4 worm cellular contexts compared by ENCODE assay signal in genomic region chrIV:9191183-9191582, ce11.
TF ChIP-seq lines count a peak whose summit lies in the region.

No protein-coding gene starts in this region.

TF ChIP-seq in whole organism, L2 larva, 48 proteins besides CTCF, POLR2A, EP300 and RAD21 (continues in another document):
- TF ChIP-seq aly-2 (tag; optimal IDR thresholded peaks at IDR 0.05; lab: Kevin White, UChicago), result no peak
- no peak for TF ChIP-seq nhr-6 (tag; optimal IDR thresholded peaks at IDR 0.05; lab: Kevin White, UChicago)
- no peak for TF ChIP-seq dmd-4 (tag; optimal IDR thresholded peaks at IDR 0.05; lab: Kevin White, UChicago)
- TF ChIP-seq mdl-1 (tag; optimal IDR thresholded peaks at IDR 0.05; lab: Kevin White, UChicago), result no peak
- TF ChIP-seq alr-1 (tag; optimal IDR thresholded peaks at IDR 0.05; lab: Kevin White, UChicago), result no peak
- TF ChIP-seq Y55F3AM.14 (GFP tag; optimal IDR thresholded peaks at IDR 0.05; lab: Kevin White, UChicago), result peak; percentile 42
- TF ChIP-seq R02D3.7 (tag; optimal IDR thresholded peaks at IDR 0.05; lab: Kevin White, UChicago), result no peak
- TF ChIP-seq mbf-1 (tag; optimal IDR thresholded peaks at IDR 0.05; lab: Kevin White, UChicago), result no peak
- TF ChIP-seq F13H6.1 (tag; optimal IDR thresholded peaks at IDR 0.05; lab: Kevin White, UChicago), result peak; percentile 60
- no peak for TF ChIP-seq blmp-1 (tag; optimal IDR thresholded peaks at IDR 0.05; lab: Kevin White, UChicago; ENCODE audit: insufficient read depth)
- no peak for TF ChIP-seq nhr-237 (tag; optimal IDR thresholded peaks at IDR 0.05; lab: Kevin White, UChicago)
- TF ChIP-seq lin-13 (GFP tag; optimal IDR thresholded peaks at IDR 0.05; lab: Kevin White, UChicago), result peak; percentile 25
- no peak for TF ChIP-seq ama-1 (optimal IDR thresholded peaks at IDR 0.05; lab: Kevin White, UChicago)
- no peak for TF ChIP-seq mab-5 (tag; optimal IDR thresholded peaks at IDR 0.05; lab: Kevin White, UChicago)
- TF ChIP-seq sma-3 (GFP tag; optimal IDR thresholded peaks at IDR 0.05; lab: Kevin White, UChicago), result peak; percentile 48
- no peak for TF ChIP-seq skn-1 (tag; optimal IDR thresholded peaks at IDR 0.05; lab: Kevin White, UChicago)
- TF ChIP-seq ZK546.5 (tag; optimal IDR thresholded peaks at IDR 0.05; lab: Kevin White, UChicago), result no peak
- peak; percentile 15 for TF ChIP-seq nhr-77 (tag; optimal IDR thresholded peaks at IDR 0.05; lab: Kevin White, UChicago)
- TF ChIP-seq unc-62 (GFP tag; optimal IDR thresholded peaks at IDR 0.05; lab: Kevin White, UChicago), result no peak
- TF ChIP-seq zag-1 (tag; optimal IDR thresholded peaks at IDR 0.05; lab: Kevin White, UChicago), result peak; percentile 48
- TF ChIP-seq ztf-11 (tag; optimal IDR thresholded peaks at IDR 0.05; lab: Kevin White, UChicago), result no peak
- TF ChIP-seq ztf-1 (GFP tag; conservative IDR thresholded peaks at IDR 0.05; lab: Robert Waterston, UW), result no peak
- peak; percentile 53 for TF ChIP-seq nhr-21 (tag; optimal IDR thresholded peaks at IDR 0.05; lab: Kevin White, UChicago)
- TF ChIP-seq elt-3 (tag; optimal IDR thresholded peaks at IDR 0.05; lab: Kevin White, UChicago), result no peak

TF ChIP-seq in whole organism, L4 larva, 104 proteins besides CTCF, POLR2A, EP300 and RAD21 (continues in another document):
- TF ChIP-seq nhr-28 (tag; optimal IDR thresholded peaks at IDR 0.05; lab: Kevin White, UChicago), result peak; percentile 59
- peak; percentile 50 for TF ChIP-seq dpl-1 (GFP tag; optimal IDR thresholded peaks at IDR 0.05; lab: Kevin White, UChicago)
- TF ChIP-seq gei-8 (GFP tag; optimal IDR thresholded peaks at IDR 0.05; lab: Kevin White, UChicago), result peak; percentile 72
- TF ChIP-seq dmd-9 (GFP tag; IDR thresholded peaks at IDR 0.05; lab: Robert Waterston, UW), result peak; percentile 70; the same call in 1 of the 2 replicates
- peak; percentile 56; the same call in 1 of the 2 replicates for TF ChIP-seq Y48G9A.11 (GFP tag; IDR thresholded peaks at IDR 0.05; lab: Robert Waterston, UW)
- peak; percentile 81 for TF ChIP-seq arid-1 (GFP tag; conservative IDR thresholded peaks at IDR 0.05; lab: Robert Waterston, UW)
- TF ChIP-seq pha-4 (GFP tag; IDR thresholded peaks at IDR 0.05; lab: Robert Waterston, UW), result peak; percentile 81
- no peak for TF ChIP-seq pha-4 (tag; optimal IDR thresholded peaks at IDR 0.05; lab: Kevin White, UChicago)
- peak; percentile 70 for TF ChIP-seq madf-9 (GFP tag; conservative IDR thresholded peaks at IDR 0.05; lab: Robert Waterston, UW)
- TF ChIP-seq vab-7 (GFP tag; IDR thresholded peaks at IDR 0.05; lab: Robert Waterston, UW), result peak; percentile 89
- peak; percentile 83 for TF ChIP-seq Y105C5A.15 (GFP tag; IDR thresholded peaks at IDR 0.05; lab: Robert Waterston, UW)
- TF ChIP-seq zip-2 (tag; optimal IDR thresholded peaks at IDR 0.05; lab: Kevin White, UChicago), result peak; percentile 44
- peak; percentile 54; the same call in 1 of the 2 replicates for TF ChIP-seq zfp-3 (GFP tag; conservative IDR thresholded peaks at IDR 0.05; lab: Robert Waterston, UW)
- TF ChIP-seq sdz-12 (GFP tag; optimal IDR thresholded peaks at IDR 0.05; lab: Kevin White, UChicago), result no peak
- peak; percentile 58 for TF ChIP-seq rbr-2 (tag; optimal IDR thresholded peaks at IDR 0.05; lab: Kevin White, UChicago)
- no peak for TF ChIP-seq nhr-42 (GFP tag; IDR thresholded peaks at IDR 0.05; lab: Robert Waterston, UW)
- TF ChIP-seq zip-11 (GFP tag; IDR thresholded peaks at IDR 0.05; lab: Robert Waterston, UW), result peak; percentile 81; the same call in 1 of the 2 replicates
- peak; percentile 79 for TF ChIP-seq T20F7.1 (GFP tag; optimal IDR thresholded peaks at IDR 0.05; lab: Kevin White, UChicago)
- TF ChIP-seq lin-39 (tag; optimal IDR thresholded peaks at IDR 0.05; lab: Kevin White, UChicago), result no peak
- peak; percentile 30 for TF ChIP-seq Y5F2A.4 (GFP tag; optimal IDR thresholded peaks at IDR 0.05; lab: Kevin White, UChicago)
- TF ChIP-seq ZK546.5 (tag; optimal IDR thresholded peaks at IDR 0.05; lab: Kevin White, UChicago), result no peak
- no peak for TF ChIP-seq dve-1 (tag; optimal IDR thresholded peaks at IDR 0.05; lab: Kevin White, UChicago; ENCODE audit: insufficient read depth)
- 0 out of 2 replicates have a peak, but pooled peaks have one; percentile 51 for TF ChIP-seq daf-8 (GFP tag; IDR thresholded peaks at IDR 0.05; lab: Robert Waterston, UW)

TF ChIP-seq in whole organism, late embryonic, 69 proteins besides CTCF, POLR2A, EP300 and RAD21 (continues in another document):
- no peak for TF ChIP-seq pax-1 (tag; optimal IDR thresholded peaks at IDR 0.05; lab: Kevin White, UChicago)
- TF ChIP-seq ceh-31 (tag; optimal IDR thresholded peaks at IDR 0.05; lab: Kevin White, UChicago), result peak; percentile 87
- TF ChIP-seq fax-1 (tag; optimal IDR thresholded peaks at IDR 0.05; lab: Kevin White, UChicago), result peak; percentile 85
- TF ChIP-seq sox-2 (GFP tag; IDR thresholded peaks at IDR 0.05; lab: Robert Waterston, UW), result peak; percentile 72
- TF ChIP-seq ceh-45 (GFP tag; IDR thresholded peaks at IDR 0.05; lab: Robert Waterston, UW), result peak; percentile 88
- TF ChIP-seq pag-3 (tag; optimal IDR thresholded peaks at IDR 0.05; lab: Kevin White, UChicago; ENCODE audit: borderline replicate concordance), result peak; percentile 56
- peak; percentile 90 for TF ChIP-seq Y22D7AL.16 (tag; optimal IDR thresholded peaks at IDR 0.05; lab: Kevin White, UChicago)
- TF ChIP-seq hlh-6 (tag; optimal IDR thresholded peaks at IDR 0.05; lab: Kevin White, UChicago), result peak; percentile 95
- peak; percentile 91 for TF ChIP-seq fkh-6 (tag; optimal IDR thresholded peaks at IDR 0.05; lab: Kevin White, UChicago)
- peak; percentile 94 for TF ChIP-seq ttx-3 (tag; optimal IDR thresholded peaks at IDR 0.05; lab: Kevin White, UChicago)
- peak; percentile 94 for TF ChIP-seq che-1 (tag; optimal IDR thresholded peaks at IDR 0.05; lab: Kevin White, UChicago)
- TF ChIP-seq ztf-16 (tag; optimal IDR thresholded peaks at IDR 0.05; lab: Kevin White, UChicago), result peak; percentile 94
- peak; percentile 61 for TF ChIP-seq nfya-1 (tag; optimal IDR thresholded peaks at IDR 0.05; lab: Kevin White, UChicago)
- TF ChIP-seq hlh-15 (tag; optimal IDR thresholded peaks at IDR 0.05; lab: Kevin White, UChicago), result peak; percentile 86
- TF ChIP-seq eyg-1 (tag; optimal IDR thresholded peaks at IDR 0.05; lab: Kevin White, UChicago), result peak; percentile 92
- TF ChIP-seq tbx-7 (tag; optimal IDR thresholded peaks at IDR 0.05; lab: Kevin White, UChicago), result peak; percentile 60
- TF ChIP-seq unc-42 (tag; optimal IDR thresholded peaks at IDR 0.05; lab: Kevin White, UChicago), result peak; percentile 48
- TF ChIP-seq nhr-11 (tag; optimal IDR thresholded peaks at IDR 0.05; lab: Kevin White, UChicago), result no peak
- peak; percentile 96 for TF ChIP-seq ceh-6 (GFP tag; optimal IDR thresholded peaks at IDR 0.05; lab: Kevin White, UChicago)
- TF ChIP-seq ama-1 (optimal IDR thresholded peaks at IDR 0.05; lab: Kevin White, UChicago), result no peak
- TF ChIP-seq ahr-1 (tag; optimal IDR thresholded peaks at IDR 0.05; lab: Kevin White, UChicago), result peak; percentile 72
- peak; percentile 78 for TF ChIP-seq ceh-14 (tag; optimal IDR thresholded peaks at IDR 0.05; lab: Kevin White, UChicago)
- TF ChIP-seq unc-3 (GFP tag; conservative IDR thresholded peaks at IDR 0.05; lab: Robert Waterston, UW), result peak; percentile 77
- peak; percentile 89 for TF ChIP-seq unc-3 (tag; optimal IDR thresholded peaks at IDR 0.05; lab: Kevin White, UChicago)
- TF ChIP-seq elt-4 (tag; optimal IDR thresholded peaks at IDR 0.05; lab: Kevin White, UChicago), result no peak
- peak; percentile 79 for TF ChIP-seq dve-1 (tag; optimal IDR thresholded peaks at IDR 0.05; lab: Kevin White, UChicago)

TF ChIP-seq in whole organism, mixed stage, embryonic, 35 proteins besides CTCF, POLR2A, EP300 and RAD21 (continues in another document):
- TF ChIP-seq zip-8 (tag; optimal IDR thresholded peaks at IDR 0.05; lab: Kevin White, UChicago) (no peak), ham-2 (GFP tag; optimal IDR thresholded peaks at IDR 0.05; lab: Kevin White, UChicago) (peak; percentile 91), sptf-1 (tag; optimal IDR thresholded peaks at IDR 0.05; lab: Kevin White, UChicago) (peak; percentile 97), nhr-76 (tag; optimal IDR thresholded peaks at IDR 0.05; lab: Kevin White, UChicago) (no peak), unc-62 (GFP tag; optimal IDR thresholded peaks at IDR 0.05; lab: Kevin White, UChicago) (peak; percentile 75), drap-1 (GFP tag; optimal IDR thresholded peaks at IDR 0.05; lab: Kevin White, UChicago) (peak; percentile 97), ceh-83 (GFP tag; optimal IDR thresholded peaks at IDR 0.05; lab: Kevin White, UChicago) (peak; percentile 95), pha-4 (tag; optimal IDR thresholded peaks at IDR 0.05; lab: Kevin White, UChicago) (peak; percentile 86), M03D4.4 (tag; optimal IDR thresholded peaks at IDR 0.05; lab: Kevin White, UChicago) (peak; percentile 96), ceh-43 (GFP tag; optimal IDR thresholded peaks at IDR 0.05; lab: Kevin White, UChicago) (peak; percentile 93), cnd-1 (tag; optimal IDR thresholded peaks at IDR 0.05; lab: Kevin White, UChicago) (peak; percentile 96), tbx-8 (GFP tag; optimal IDR thresholded peaks at IDR 0.05; lab: Kevin White, UChicago) (peak; percentile 81), mls-2 (tag; optimal IDR thresholded peaks at IDR 0.05; lab: Kevin White, UChicago) (peak; percentile 97), ztf-11 (tag; optimal IDR thresholded peaks at IDR 0.05; lab: Kevin White, UChicago) (peak; percentile 33), snpc-4 (tag; optimal IDR thresholded peaks at IDR 0.05; lab: Kevin White, UChicago) (no peak), unc-120 (tag; optimal IDR thresholded peaks at IDR 0.05; lab: Kevin White, UChicago; ENCODE audit: poor library complexity, severe bottlenecking) (peak; percentile 92), lin-13 (tag; optimal IDR thresholded peaks at IDR 0.05; lab: Kevin White, UChicago) (peak; percentile 69), nhr-28 (tag; optimal IDR thresholded peaks at IDR 0.05; lab: Kevin White, UChicago) (peak; percentile 22), lsy-2 (tag; optimal IDR thresholded peaks at IDR 0.05; lab: Kevin White, UChicago) (peak; percentile 54), hlh-1 (tag; optimal IDR thresholded peaks at IDR 0.05; lab: Kevin White, UChicago) (peak; percentile 65), nhr-2 (tag; optimal IDR thresholded peaks at IDR 0.05; lab: Kevin White, UChicago) (no peak), blmp-1 (tag; optimal IDR thresholded peaks at IDR 0.05; lab: Kevin White, UChicago) (no peak), mep-1 (tag; optimal IDR thresholded peaks at IDR 0.05; lab: Kevin White, UChicago) (peak; percentile 77), elt-1 (tag; optimal IDR thresholded peaks at IDR 0.05; lab: Kevin White, UChicago; ENCODE audit: borderline replicate concordance, insufficient read depth) (no peak), nhr-12 (tag; optimal IDR thresholded peaks at IDR 0.05; lab: Kevin White, UChicago) (peak; percentile 29), unc-39 (tag; optimal IDR thresholded peaks at IDR 0.05; lab: Kevin White, UChicago) (peak; percentile 81), elt-3 (tag; optimal IDR thresholded peaks at IDR 0.05; lab: Kevin White, UChicago) (peak; percentile 65), ceh-39 (tag; optimal IDR thresholded peaks at IDR 0.05; lab: Kevin White, UChicago) (peak; percentile 14)
